Fruit fly (Drosophila melanogaster): ENCODE data around the gene CG4582.
A peak's percentile ranks its signal among the peaks of the same experiment; 100 is the strongest.

CG4582 gene

dm6 chr3R:25626625-25627275 is 43.8 kb upstream of the CG4582 start, which contains the start of gene Ssadh (continued):
- TF ChIP-seq CoRest (tag; optimal IDR thresholded peaks at IDR 0.05) = peak; percentile 64
- TF ChIP-seq HLH4C (GFP tag; IDR thresholded peaks at IDR 0.05; ENCODE audit: partially characterized antibody) = peak; percentile 75
- TF ChIP-seq kni (GFP tag; optimal IDR thresholded peaks at IDR 0.05) = no peak
- no peak for TF ChIP-seq CG18599 (GFP tag; optimal IDR thresholded peaks at IDR 0.05)
- no peak for TF ChIP-seq Hr39 (optimal IDR thresholded peaks at IDR 0.05)
- TF ChIP-seq Dip3 (GFP tag; optimal IDR thresholded peaks at IDR 0.05) = no peak
- TF ChIP-seq CG7372 (GFP tag; IDR thresholded peaks at IDR 0.05) = no peak
- TF ChIP-seq CG8924 (tag; optimal IDR thresholded peaks at IDR 0.05) = no peak
- no peak for TF ChIP-seq CG11456 (GFP tag; IDR thresholded peaks at IDR 0.05)
- TF ChIP-seq Awh (GFP tag; IDR thresholded peaks at IDR 0.05) = no peak
- TF ChIP-seq ERR (GFP tag; optimal IDR thresholded peaks at IDR 0.05) = no peak
- peak; percentile 21 for TF ChIP-seq phol (tag; optimal IDR thresholded peaks at IDR 0.05)
- TF ChIP-seq sc (optimal IDR thresholded peaks at IDR 0.05) = no peak
- no peak for TF ChIP-seq sc (GFP tag; optimal IDR thresholded peaks at IDR 0.05)
- TF ChIP-seq gt (GFP tag; IDR thresholded peaks at IDR 0.05) = no peak
- peak; percentile 29 for TF ChIP-seq CG2712 (tag; optimal IDR thresholded peaks at IDR 0.05)
- TF ChIP-seq CG2120 (GFP tag; optimal IDR thresholded peaks at IDR 0.05) = peak; percentile 9
- TF ChIP-seq Lhr (GFP tag; optimal IDR thresholded peaks at IDR 0.05) = no peak
- peak; percentile 44 for TF ChIP-seq CG11504 (tag; optimal IDR thresholded peaks at IDR 0.05)
- TF ChIP-seq unc-4 (GFP tag; IDR thresholded peaks at IDR 0.05; ENCODE audit: partially characterized antibody) = 0 out of 2 replicates have a peak, but pooled peaks have one; percentile 44
- TF ChIP-seq Ets97D (GFP tag; optimal IDR thresholded peaks at IDR 0.05) = peak; percentile 39
- TF ChIP-seq hb (GFP tag; IDR thresholded peaks at IDR 0.05; ENCODE audit: partially characterized antibody) = peak; percentile 61; the same call in 1 of the 3 replicates
- TF ChIP-seq CG6791 (GFP tag; IDR thresholded peaks at IDR 0.05; ENCODE audit: partially characterized antibody) = 0 out of 3 replicates have a peak, but pooled peaks have one; percentile 62
- TF ChIP-seq CG7556 (GFP tag; optimal IDR thresholded peaks at IDR 0.05) = no peak
- peak in 1 of 2 experiments; percentile 82 for TF ChIP-seq crp (GFP tag; optimal IDR thresholded peaks at IDR 0.05)
- peak; percentile 53 for TF ChIP-seq Sry-δ (GFP tag; optimal IDR thresholded peaks at IDR 0.05)
- TF ChIP-seq CG16813 (GFP tag; IDR thresholded peaks at IDR 0.05; ENCODE audit: partially characterized antibody) = peak; percentile 58; the same call in 2 of the 3 replicates
- TF ChIP-seq Dll (GFP tag; IDR thresholded peaks at IDR 0.05; ENCODE audit: partially characterized antibody) = peak; percentile 63; the same call in 2 of the 4 replicates
- TF ChIP-seq CG12236 (GFP tag; optimal IDR thresholded peaks at IDR 0.05) = no peak
- no peak for TF ChIP-seq slou (GFP tag; optimal IDR thresholded peaks at IDR 0.05)
- TF ChIP-seq sug (tag; optimal IDR thresholded peaks at IDR 0.05) = peak; percentile 85
- no peak for TF ChIP-seq cg (GFP tag; optimal IDR thresholded peaks at IDR 0.05)
- no peak for TF ChIP-seq CG9437 (GFP tag; optimal IDR thresholded peaks at IDR 0.05)
- TF ChIP-seq da (GFP tag; optimal IDR thresholded peaks at IDR 0.05) = peak; percentile 6
- TF ChIP-seq pzg (GFP tag; optimal IDR thresholded peaks at IDR 0.05) = peak; percentile 59
- TF ChIP-seq gsb-n (tag; optimal IDR thresholded peaks at IDR 0.05) = peak; percentile 56
- no peak for TF ChIP-seq CG8388 (GFP tag; optimal IDR thresholded peaks at IDR 0.05)
- TF ChIP-seq CG13624 (GFP tag; optimal IDR thresholded peaks at IDR 0.05) = peak; percentile 8
- no peak for TF ChIP-seq fd3F (GFP tag; optimal IDR thresholded peaks at IDR 0.05)
- TF ChIP-seq CG4617 (GFP tag; optimal IDR thresholded peaks at IDR 0.05; ENCODE audit: borderline replicate concordance) = peak; percentile 28
- no peak for TF ChIP-seq CG33557 (GFP tag; optimal IDR thresholded peaks at IDR 0.05)
- TF ChIP-seq gfzf (GFP tag; optimal IDR thresholded peaks at IDR 0.05) = peak; percentile 23
- TF ChIP-seq pita (GFP tag; optimal IDR thresholded peaks at IDR 0.05) = no peak
- TF ChIP-seq vnd (GFP tag; IDR thresholded peaks at IDR 0.05; ENCODE audit: partially characterized antibody) = 0 out of 3 replicates have a peak, but pooled peaks have one; percentile 40
- TF ChIP-seq CG15601 (tag; optimal IDR thresholded peaks at IDR 0.05) = peak; percentile 18
- TF ChIP-seq NFAT (GFP tag; IDR thresholded peaks at IDR 0.05) = no peak
- no peak for TF ChIP-seq pb (GFP tag; optimal IDR thresholded peaks at IDR 0.05)
- peak; percentile 75 for TF ChIP-seq exex (tag; optimal IDR thresholded peaks at IDR 0.05)
